Fruit fly (Drosophila melanogaster) whole organism, embryonic: ENCODE results near the gene Usp10.

ENCODE experiments used
- Antp ChIP-seq: fragments of 200-800 bp; sonication (Bioruptor generic); optimal IDR thresholded peaks from 3 replicates; lab custom pipeline; 2016; ENCODE audit warnings: missing biosample characterization, missing genetic modification characterization
- CG10209 ChIP-seq: fragments of 200-800 bp; sonication (Bioruptor generic); optimal IDR thresholded peaks from 3 replicates; lab custom pipeline; 2017; ENCODE audit warnings: missing biosample characterization, mild to moderate bottlenecking, missing genetic modification characterization, missing genetic modification reagents
- CG10431 ChIP-seq: fragments of 200-800 bp; sonication (Bioruptor generic); optimal IDR thresholded peaks from 3 replicates; lab custom pipeline; 2018; ENCODE audit warnings: missing biosample characterization, mild to moderate bottlenecking, missing genetic modification characterization
- CG11247 ChIP-seq: fragments of 200-800 bp; sonication (Bioruptor generic); IDR thresholded peaks from 2 replicates; pipeline ENCODE4 v1.3.6; 2022; ENCODE audit warnings: missing biosample characterization, missing genetic modification characterization
- CG13775 ChIP-seq: fragments of 200-800 bp; sonication (Bioruptor generic); optimal IDR thresholded peaks from 3 replicates; lab custom pipeline; 2017; ENCODE audit warnings: missing biosample characterization, mild to moderate bottlenecking, missing genetic modification characterization
- CG1529 ChIP-seq: fragments of 200-800 bp; sonication (Bioruptor generic); optimal IDR thresholded peaks from 3 replicates; lab custom pipeline; 2018; ENCODE audit warnings: missing biosample characterization, missing genetic modification characterization
- CG15514 ChIP-seq: fragments of 200-800 bp; sonication (Bioruptor generic); optimal IDR thresholded peaks from 3 replicates; lab custom pipeline; 2017; ENCODE audit warnings: missing biosample characterization, missing genetic modification characterization, mild to moderate bottlenecking, moderate library complexity, missing genetic modification reagents
- CG17328 ChIP-seq: fragments of 200-800 bp; sonication (Bioruptor generic); IDR thresholded peaks from 2 replicates; pipeline ENCODE4 v1.3.6; 2022; ENCODE audit warnings: missing biosample characterization, missing genetic modification characterization
- CG2202 ChIP-seq: fragments of 200-800 bp; sonication (Bioruptor generic); optimal IDR thresholded peaks from 2 replicates; lab custom pipeline; 2018; ENCODE audit warnings: missing biosample characterization, mild to moderate bottlenecking, missing genetic modification characterization
- CG2678 ChIP-seq: fragments of 200-800 bp; sonication (Bioruptor generic); optimal IDR thresholded peaks from 3 replicates; lab custom pipeline; 2019; ENCODE audit warnings: missing biosample characterization, mild to moderate bottlenecking, missing genetic modification characterization, moderate library complexity
- CG4360 ChIP-seq: fragments of 200-800 bp; sonication (Bioruptor generic); IDR thresholded peaks from 2 replicates; pipeline ENCODE4 v1.3.6; 2022; ENCODE audit warnings: missing biosample characterization, missing genetic modification characterization
- CG6654 ChIP-seq: fragments of 200-800 bp; sonication (Bioruptor generic); optimal IDR thresholded peaks from 2 replicates; lab custom pipeline; 2017; ENCODE audit warnings: missing biosample characterization, mild to moderate bottlenecking, missing genetic modification characterization
- CG6683 ChIP-seq: fragments of 200-800 bp; sonication (Bioruptor generic); optimal IDR thresholded peaks from 2 replicates; lab custom pipeline; 2017; ENCODE audit warnings: missing biosample characterization, mild to moderate bottlenecking, missing genetic modification characterization, missing genetic modification reagents
- CG7271 ChIP-seq: fragments of 200-800 bp; sonication (Bioruptor generic); optimal IDR thresholded peaks from 2 replicates; lab custom pipeline; 2018; ENCODE audit warnings: missing biosample characterization, mild to moderate bottlenecking, missing genetic modification characterization, moderate library complexity
- CG8281 ChIP-seq: fragments of 200-800 bp; sonication (Bioruptor generic); optimal IDR thresholded peaks from 2 replicates; lab custom pipeline; 2018; ENCODE audit warnings: missing biosample characterization, mild to moderate bottlenecking, missing genetic modification characterization, moderate library complexity
- CG8359 ChIP-seq: fragments of 200-800 bp; sonication (Bioruptor generic); optimal IDR thresholded peaks from 2 replicates; lab custom pipeline; 2017; ENCODE audit warnings: missing biosample characterization, mild to moderate bottlenecking, missing genetic modification characterization, borderline replicate concordance
- CG8944 ChIP-seq: fragments of 200-800 bp; sonication (Bioruptor generic); optimal IDR thresholded peaks from 3 replicates; lab custom pipeline; 2016; ENCODE audit warnings: missing biosample characterization, missing genetic modification characterization
- Ets97D ChIP-seq: fragments of 200-800 bp; sonication (Bioruptor generic); optimal IDR thresholded peaks from 3 replicates; lab custom pipeline; 2016; ENCODE audit warnings: missing biosample characterization, missing genetic modification characterization
- Hsf ChIP-seq: fragments of 200-800 bp; sonication (Bioruptor generic); optimal IDR thresholded peaks from 3 replicates; lab custom pipeline; 2016; ENCODE audit warnings: missing biosample characterization, missing genetic modification characterization
- MBD-R2 ChIP-seq: fragments of 200-800 bp; sonication (Bioruptor generic); IDR thresholded peaks from 2 replicates; pipeline ENCODE4 v1.3.6; 2022; ENCODE audit warnings: missing biosample characterization, missing genetic modification characterization
- MTF-1 ChIP-seq: fragments of 200-800 bp; sonication (Bioruptor generic); optimal IDR thresholded peaks from 2 replicates; lab custom pipeline; 2018; ENCODE audit warnings: missing biosample characterization, mild to moderate bottlenecking, missing genetic modification characterization, borderline replicate concordance
- Med ChIP-seq: fragments of 200-800 bp; sonication (Bioruptor generic); peaks from one replicate; lab custom pipeline; 2016; ENCODE audit warnings: missing biosample characterization, missing genetic modification characterization, mild to moderate bottlenecking, inconsistent platforms, moderate library complexity
- NK7.1 ChIP-seq: fragments of 200-800 bp; sonication (Bioruptor generic); optimal IDR thresholded peaks from 3 replicates; lab custom pipeline; 2016; ENCODE audit warnings: missing biosample characterization, missing genetic modification characterization
- Ptx1 ChIP-seq: fragments of 200-800 bp; sonication (Bioruptor generic); IDR thresholded peaks from 2 replicates; pipeline ENCODE4 v1.3.6; 2022; ENCODE audit warnings: missing biosample characterization, missing genetic modification characterization
- Taf1 ChIP-seq: fragments of 200-800 bp; sonication (Bioruptor generic); IDR thresholded peaks from 2 replicates; pipeline ENCODE4 v1.3.6; 2022; ENCODE audit warnings: missing biosample characterization, missing genetic modification characterization
- Tbp ChIP-seq: fragments of >200 bp; optimal IDR thresholded peaks from 2 replicates; lab custom pipeline; 2018; ENCODE audit warnings: missing biosample characterization, missing genetic modification characterization
- ase ChIP-seq: fragments of 200-800 bp; sonication (Bioruptor generic); IDR thresholded peaks from 3 replicates; pipeline ENCODE4 v1.3.6; 2022; ENCODE audit warnings: missing biosample characterization, missing genetic modification characterization
- ash1 ChIP-seq: fragments of 200-800 bp; sonication (Bioruptor generic); optimal IDR thresholded peaks from 2 replicates; lab custom pipeline; 2018; ENCODE audit warnings: missing biosample characterization, mild to moderate bottlenecking, missing genetic modification characterization
- bsh ChIP-seq, 2 experiments: fragments of 200-800 bp; sonication (Bioruptor generic); optimal IDR thresholded peaks; 2 replicates each; lab custom pipeline; 2017 to 2018; ENCODE audit warnings: mild to moderate bottlenecking in 2 of 2, missing biosample characterization in 2 of 2, missing genetic modification characterization in 2 of 2, moderate library complexity in 1 of 2
- da ChIP-seq: fragments of 200-800 bp; sonication (Bioruptor generic); optimal IDR thresholded peaks from 2 replicates; lab custom pipeline; 2016; ENCODE audit warnings: missing biosample characterization, missing genetic modification characterization
- dysf ChIP-seq: fragments of 200-800 bp; sonication (Bioruptor generic); IDR thresholded peaks from 3 replicates; pipeline ENCODE4 v1.3.6; 2022; ENCODE audit warnings: missing biosample characterization, missing genetic modification characterization
- eyg ChIP-seq: fragments of 200-800 bp; sonication (Bioruptor generic); optimal IDR thresholded peaks from 3 replicates; lab custom pipeline; 2016; ENCODE audit warnings: missing biosample characterization, missing genetic modification characterization
- gem ChIP-seq: fragments of 200-800 bp; sonication (Bioruptor generic); optimal IDR thresholded peaks from 2 replicates; lab custom pipeline; 2019; ENCODE audit warnings: missing biosample characterization, mild to moderate bottlenecking, missing genetic modification characterization, moderate library complexity
- gsb ChIP-seq: fragments of 200-800 bp; sonication (Bioruptor generic); IDR thresholded peaks from 2 replicates; pipeline ENCODE4 v1.3.6; 2022; ENCODE audit warnings: missing biosample characterization, missing genetic modification characterization
- h ChIP-seq: fragments of >200 bp; optimal IDR thresholded peaks from 2 replicates; lab custom pipeline; 2017
- inv ChIP-seq: fragments of 200-800 bp; sonication (Bioruptor generic); IDR thresholded peaks from 2 replicates; pipeline ENCODE4 v1.3.6; 2022; ENCODE audit warnings: missing biosample characterization, missing genetic modification characterization; ENCODE audit not compliant: partially characterized antibody
- jumu ChIP-seq: fragments of 200-800 bp; sonication (Bioruptor generic); optimal IDR thresholded peaks from 3 replicates; lab custom pipeline; 2016; ENCODE audit warnings: missing biosample characterization, missing genetic modification characterization
- kah ChIP-seq: fragments of 200-800 bp; sonication (Bioruptor generic); optimal IDR thresholded peaks from 2 replicates; lab custom pipeline; 2018; ENCODE audit warnings: missing biosample characterization, mild to moderate bottlenecking, missing genetic modification characterization
- knrl ChIP-seq: fragments of 200-800 bp; sonication (Bioruptor generic); IDR thresholded peaks from 3 replicates; pipeline ENCODE4 v1.3.6; 2022; ENCODE audit warnings: missing biosample characterization, missing genetic modification characterization; ENCODE audit not compliant: partially characterized antibody
- mam ChIP-seq: fragments of 200-800 bp; sonication (Bioruptor generic); optimal IDR thresholded peaks from 3 replicates; lab custom pipeline; 2016; ENCODE audit warnings: missing biosample characterization, missing genetic modification characterization
- nau ChIP-seq: fragments of 200-800 bp; sonication (Bioruptor generic); optimal IDR thresholded peaks from 3 replicates; lab custom pipeline; 2017; ENCODE audit warnings: missing biosample characterization, mild to moderate bottlenecking, missing genetic modification characterization, missing genetic modification reagents
- nerfin-1 ChIP-seq: fragments of 200-800 bp; sonication (Bioruptor generic); optimal IDR thresholded peaks from 3 replicates; lab custom pipeline; 2019; ENCODE audit warnings: missing biosample characterization, mild to moderate bottlenecking, missing genetic modification characterization, moderate library complexity
- org-1 ChIP-seq: fragments of 200-800 bp; sonication (Bioruptor generic); optimal IDR thresholded peaks from 2 replicates; lab custom pipeline; 2017; ENCODE audit warnings: missing biosample characterization, missing genetic modification characterization
- p53 ChIP-seq: fragments of 200-800 bp; sonication (Bioruptor generic); optimal IDR thresholded peaks from 2 replicates; lab custom pipeline; 2016; ENCODE audit warnings: missing biosample characterization, missing genetic modification characterization
- pita ChIP-seq: fragments of 200-800 bp; sonication (Bioruptor generic); optimal IDR thresholded peaks from 2 replicates; lab custom pipeline; 2017; ENCODE audit warnings: missing biosample characterization, mild to moderate bottlenecking, missing genetic modification characterization
- prd ChIP-seq, 3 experiments: fragments of >200 bp in 2 of 3; fragments of 200-800 bp in 1 of 3; sonication (Bioruptor generic) in 1 of 3; optimal IDR thresholded peaks in 2 of 3; IDR thresholded peaks in 1 of 3; 2 replicates in 2 of 3; 3 replicates in 1 of 3; pipeline versions ENCODE4 v1.3.6 to Lab custom; 2017 to 2022; ENCODE audit warnings: missing biosample characterization in 1 of 3, missing genetic modification characterization in 1 of 3
- ttk ChIP-seq: fragments of 200-800 bp; sonication (Bioruptor generic); IDR thresholded peaks from 2 replicates; pipeline ENCODE4 v2.1.2; 2022; ENCODE audit warnings: missing biosample characterization, missing genetic modification characterization
- unc-4 ChIP-seq: fragments of 200-800 bp; sonication (Bioruptor generic); IDR thresholded peaks from 2 replicates; pipeline ENCODE4 v1.3.6; 2022; ENCODE audit warnings: missing biosample characterization, missing genetic modification characterization; ENCODE audit not compliant: partially characterized antibody
- zfh1 ChIP-seq: fragments of 200-800 bp; sonication (Bioruptor generic); IDR thresholded peaks from 3 replicates; pipeline ENCODE4 v1.3.6; 2022; ENCODE audit warnings: missing biosample characterization, missing genetic modification characterization

The Usp10 gene

DNA sequence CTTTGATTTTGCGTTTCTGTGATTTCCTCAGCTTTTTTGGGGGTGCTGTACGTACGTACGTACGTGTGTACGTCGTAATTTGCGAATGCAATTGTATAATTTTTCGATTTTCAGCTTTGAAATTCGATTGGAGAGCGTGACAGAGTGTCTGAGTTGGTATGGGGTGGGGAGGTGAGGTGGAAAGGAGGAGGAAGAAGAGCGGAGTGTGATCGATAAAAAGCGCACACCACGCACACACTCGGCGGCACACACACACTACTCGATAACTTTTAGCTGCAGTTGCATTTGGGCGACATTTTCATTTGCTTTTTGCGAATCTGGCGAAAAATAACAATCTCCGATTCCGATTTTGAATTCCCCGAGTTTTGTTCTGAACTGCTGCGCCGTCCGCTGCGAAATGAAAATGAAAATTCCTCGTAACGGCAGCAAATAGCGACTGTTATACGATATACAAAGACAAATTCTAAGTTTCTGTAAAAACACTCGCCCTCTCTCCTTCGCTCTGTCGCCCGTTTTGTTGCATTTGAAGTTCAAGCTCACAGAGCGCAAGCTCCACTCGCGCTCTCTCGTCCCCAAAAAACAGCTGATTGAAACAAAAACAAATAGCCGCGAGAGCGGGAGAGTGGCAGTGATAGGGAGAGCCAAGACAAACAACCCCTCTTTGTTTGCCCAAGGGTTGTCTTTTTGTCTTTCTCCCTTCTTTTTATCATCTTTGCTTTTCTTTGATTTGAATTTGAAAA lies 10.0 kb downstream of the Usp10 start, which contains the start of gene CG13907 (continued):
- TF ChIP-seq nerfin-1 (tag; lab: Kevin White, UChicago) (peak; percentile 59), Taf1 (GFP tag; lab: Robert Waterston, UW) (no peak), Ets97D (GFP tag; lab: Kevin White, UChicago) (no peak), CG13775 (GFP tag; lab: Kevin White, UChicago) (no peak), CG7271 (no peak), CG8281 (tag; lab: Kevin White, UChicago) (no peak), MBD-R2 (GFP tag; lab: Robert Waterston, UW) (no peak), CG10209 (GFP tag; lab: Kevin White, UChicago) (no peak), mam (GFP tag; lab: Kevin White, UChicago) (no peak), Antp (no peak), Hsf (no peak), CG15514 (GFP tag; lab: Kevin White, UChicago) (no peak), CG11247 (no peak), CG8359 (GFP tag; lab: Kevin White, UChicago) (no peak), Tbp (no peak), h (lab: Kevin White, UChicago) (no peak), bsh (GFP tag; optimal IDR thresholded peaks at IDR 0.05; lab: Kevin White, UChicago) (peak in 1 of 2 experiments; percentile 15), zfh1 (no peak), CG4360 (0 out of 2 replicates have a peak, but pooled peaks have one; percentile 14), jumu (GFP tag; lab: Kevin White, UChicago) (no peak), nau (GFP tag; lab: Kevin White, UChicago) (peak; percentile 49), CG6683 (GFP tag; lab: Kevin White, UChicago) (no peak), knrl (GFP tag; lab: Robert Waterston, UW) (0 out of 3 replicates have a peak, but pooled peaks have one; percentile 17), inv (GFP tag; lab: Robert Waterston, UW) (0 out of 2 replicates have a peak, but pooled peaks have one; percentile 9), CG6654 (no peak), CG1529 (GFP tag; lab: Kevin White, UChicago) (no peak), ash1 (GFP tag; lab: Kevin White, UChicago) (no peak), pita (GFP tag; lab: Kevin White, UChicago) (no peak), ttk (GFP tag; lab: Robert Waterston, UW) (peak; percentile 42; the same call in 1 of the 2 replicates), gsb (GFP tag; lab: Robert Waterston, UW) (no peak), dysf (GFP tag; lab: Robert Waterston, UW) (no peak), Ptx1 (GFP tag; lab: Robert Waterston, UW) (no peak), CG8944 (GFP tag; lab: Kevin White, UChicago) (no peak), org-1 (GFP tag; lab: Kevin White, UChicago) (no peak), prd (optimal IDR thresholded peaks at IDR 0.05; lab: Kevin White, UChicago) (no peak), prd (GFP tag; IDR thresholded peaks at IDR 0.05; lab: Robert Waterston, UW) (no peak), CG2678 (tag; lab: Kevin White, UChicago) (no peak), eyg (no peak), NK7.1 (GFP tag; lab: Kevin White, UChicago) (no peak), CG17328 (no peak), gem (tag; lab: Kevin White, UChicago) (no peak), Med (peak; percentile 78), CG10431 (no peak), CG2202 (no peak), p53 (GFP tag; lab: Kevin White, UChicago) (no peak), da (GFP tag; lab: Kevin White, UChicago) (no peak), unc-4 (GFP tag; lab: Robert Waterston, UW) (peak; percentile 43; the same call in 1 of the 2 replicates), ase (no peak), kah (GFP tag; lab: Kevin White, UChicago) (no peak), MTF-1 (GFP tag; lab: Kevin White, UChicago) (peak; percentile 26)
